Worm (Caenorhabditis elegans) whole organism, L2 larva: ENCODE results near the gene Y17D7B.2.
"Not testable (repeated sequence)": the region's sequence is repeated elsewhere in the genome, so short reads cannot be mapped to it uniquely, and the experiment has no call there.

ENCODE experiments used
- F13H6.1 ChIP-seq: sonication (generic microtip); optimal IDR thresholded peaks from 2 replicates; lab custom pipeline; 2016; ENCODE audit warnings: missing genetic modification characterization, missing compliant biosample characterization
- R02D3.7 ChIP-seq: fragments of 150-350 bp; optimal IDR thresholded peaks from 2 replicates; lab custom pipeline; 2014; ENCODE audit warnings: missing biosample characterization, missing genetic modification characterization
- Y55F3AM.14 ChIP-seq: fragments of 200-800 bp; sonication (Bioruptor generic); optimal IDR thresholded peaks from 2 replicates; lab custom pipeline; 2018; ENCODE audit warnings: mild to moderate bottlenecking, missing genetic modification characterization, missing compliant biosample characterization
- ZK546.5 ChIP-seq: sonication (generic microtip); optimal IDR thresholded peaks from 2 replicates; lab custom pipeline; 2017; ENCODE audit warnings: missing biosample characterization, missing genetic modification characterization
- alr-1 ChIP-seq: fragments of 150-350 bp; optimal IDR thresholded peaks from 2 replicates; lab custom pipeline; 2014; ENCODE audit warnings: missing biosample characterization, missing genetic modification characterization
- ceh-82 ChIP-seq: fragments of 150-350 bp; optimal IDR thresholded peaks from 2 replicates; lab custom pipeline; 2014; ENCODE audit warnings: missing biosample characterization, missing genetic modification characterization
- dmd-4 ChIP-seq: sonication (generic microtip); optimal IDR thresholded peaks from 2 replicates; lab custom pipeline; 2017; ENCODE audit warnings: missing biosample characterization, missing genetic modification characterization
- egl-27 ChIP-seq: sonication (generic microtip); optimal IDR thresholded peaks from 3 replicates; lab custom pipeline; 2017; ENCODE audit warnings: missing biosample characterization, missing genetic modification reagents, missing genetic modification characterization
- elt-3 ChIP-seq: sonication (generic microtip); optimal IDR thresholded peaks from 2 replicates; lab custom pipeline; 2017; ENCODE audit warnings: missing biosample characterization, missing genetic modification characterization
- fos-1 ChIP-seq: fragments of 150-350 bp; optimal IDR thresholded peaks from 2 replicates; lab custom pipeline; 2014; ENCODE audit warnings: missing biosample characterization, missing genetic modification characterization
- gmeb-1 ChIP-seq: fragments of 150-350 bp; optimal IDR thresholded peaks from 2 replicates; lab custom pipeline; 2014; ENCODE audit warnings: missing biosample characterization, missing genetic modification characterization
- lin-11 ChIP-seq: fragments of 150-350 bp; sonication (generic microtip); optimal IDR thresholded peaks from 2 replicates; lab custom pipeline; 2014; ENCODE audit warnings: missing biosample characterization, missing genetic modification characterization, inconsistent platforms, mixed read lengths
- mab-5 ChIP-seq: fragments of 150-350 bp; optimal IDR thresholded peaks from 2 replicates; lab custom pipeline; 2014; ENCODE audit warnings: missing biosample characterization, missing genetic modification characterization
- mbf-1 ChIP-seq: sonication (generic microtip); optimal IDR thresholded peaks from 2 replicates; lab custom pipeline; 2017; ENCODE audit warnings: missing biosample characterization, missing genetic modification characterization
- nhr-10 ChIP-seq: sonication (generic microtip); optimal IDR thresholded peaks from 2 replicates; lab custom pipeline; 2017; ENCODE audit warnings: missing biosample characterization, missing genetic modification characterization
- nhr-11 ChIP-seq: fragments of 150-350 bp; optimal IDR thresholded peaks from 2 replicates; lab custom pipeline; 2014; ENCODE audit warnings: missing biosample characterization, missing genetic modification characterization
- nhr-12 ChIP-seq: fragments of 150-350 bp; optimal IDR thresholded peaks from 2 replicates; lab custom pipeline; 2014; ENCODE audit warnings: missing biosample characterization, missing genetic modification characterization
- nhr-129 ChIP-seq: fragments of 150-350 bp; optimal IDR thresholded peaks from 2 replicates; lab custom pipeline; 2014; ENCODE audit warnings: missing biosample characterization, missing genetic modification characterization
- nhr-23 ChIP-seq: fragments of 150-350 bp; optimal IDR thresholded peaks from 2 replicates; lab custom pipeline; 2014; ENCODE audit warnings: missing biosample characterization, missing genetic modification reagents, missing genetic modification characterization
- nhr-237 ChIP-seq: fragments of 150-350 bp; optimal IDR thresholded peaks from 2 replicates; lab custom pipeline; 2014; ENCODE audit warnings: missing biosample characterization, missing genetic modification characterization
- nhr-25 ChIP-seq: fragments of 150-350 bp; sonication (generic microtip); optimal IDR thresholded peaks from 3 replicates; lab custom pipeline; 2014; ENCODE audit warnings: missing biosample characterization, missing genetic modification characterization
- nhr-6 ChIP-seq: fragments of 150-350 bp; optimal IDR thresholded peaks from 2 replicates; lab custom pipeline; 2014; ENCODE audit warnings: missing biosample characterization, missing genetic modification characterization
- peb-1 ChIP-seq: fragments of 150-350 bp; optimal IDR thresholded peaks from 2 replicates; lab custom pipeline; 2014; ENCODE audit warnings: missing biosample characterization, missing genetic modification characterization
- sem-4 ChIP-seq: fragments of 150-350 bp; optimal IDR thresholded peaks from 2 replicates; lab custom pipeline; 2014; ENCODE audit warnings: missing biosample characterization, missing genetic modification reagents, missing genetic modification characterization
- skn-1 ChIP-seq: sonication (generic microtip); optimal IDR thresholded peaks from 2 replicates; lab custom pipeline; 2017; ENCODE audit warnings: missing biosample characterization, missing genetic modification characterization
- sma-3 ChIP-seq: sonication (generic microtip); optimal IDR thresholded peaks from 2 replicates; lab custom pipeline; 2016; ENCODE audit warnings: missing genetic modification reagents, missing genetic modification characterization, missing compliant biosample characterization
- sma-9 ChIP-seq, 2 experiments: fragments of 150-350 bp in 1 of 2; sonication (generic microtip) in 1 of 2; optimal IDR thresholded peaks; 2 replicates each; lab custom pipeline; 2014 to 2016; ENCODE audit warnings: missing genetic modification characterization in 2 of 2, mild to moderate bottlenecking in 1 of 2, missing biosample characterization in 1 of 2, missing compliant biosample characterization in 1 of 2, missing genetic modification reagents in 1 of 2, moderate library complexity in 1 of 2
- snpc-4 ChIP-seq: fragments of 150-350 bp; optimal IDR thresholded peaks from 2 replicates; lab custom pipeline; 2014; ENCODE audit warnings: missing biosample characterization, missing genetic modification characterization
- unc-39 ChIP-seq: fragments of 150-350 bp; optimal IDR thresholded peaks from 2 replicates; lab custom pipeline; 2014; ENCODE audit warnings: missing biosample characterization, missing genetic modification characterization
- unc-62 ChIP-seq: fragments of 150-350 bp; optimal IDR thresholded peaks from 2 replicates; lab custom pipeline; 2014; ENCODE audit warnings: missing biosample characterization, missing genetic modification reagents, missing genetic modification characterization

Y17D7B.2 gene

DNA sequence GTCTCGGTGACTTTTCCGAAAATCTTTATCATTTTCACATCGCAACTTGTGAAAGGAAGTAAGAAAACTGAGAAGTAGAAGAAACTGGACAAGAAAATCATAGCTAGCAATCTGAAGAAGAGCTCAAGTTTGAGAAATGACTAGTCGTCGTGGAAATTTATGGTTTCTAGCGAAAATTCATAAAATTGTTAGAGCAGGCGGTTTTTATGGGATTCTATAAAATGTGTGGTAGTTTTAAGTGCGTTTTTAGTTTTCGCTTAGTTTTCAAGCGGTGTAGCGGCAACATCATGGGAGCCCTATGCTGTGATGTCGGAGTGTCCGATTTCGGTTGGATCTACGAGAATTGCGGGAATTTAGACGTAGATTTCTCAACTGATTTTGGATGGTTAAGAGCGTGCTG is 33.2 kb upstream of the Y17D7B.2 start, which contains the start of gene clec-254:
clec-254 (minus strand) TSS at position 101 of the 400 bp plus-strand sequence.
- not testable (repeated sequence) for TF ChIP-seq gmeb-1; R02D3.7 (tag; lab: Kevin White, UChicago); nhr-11

DNA sequence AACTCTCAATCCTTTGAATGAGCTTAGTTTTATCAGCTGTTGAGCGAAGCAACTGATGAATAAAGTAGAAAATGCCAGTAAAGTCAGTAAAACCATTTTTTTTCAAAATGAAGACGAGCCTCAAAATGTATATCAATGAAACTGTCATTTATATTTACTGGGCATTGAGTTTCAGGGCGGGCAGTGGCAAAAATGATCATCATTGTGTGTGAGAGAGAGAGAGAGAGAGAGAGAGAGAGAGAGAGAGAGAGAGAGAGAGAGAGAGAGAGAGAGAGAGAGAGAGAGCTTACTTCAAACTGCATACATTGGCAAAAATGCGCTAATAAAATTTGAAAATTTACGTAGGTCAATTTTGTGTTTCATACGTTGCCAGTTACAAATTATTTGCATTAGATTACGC is 27.4 kb upstream of the Y17D7B.2 start, which contains the start of gene F11D11.3:
F11D11.3 (minus strand) TSS at position 101 of the 400 bp plus-strand sequence.
- TF ChIP-seq alr-1 (tag; lab: Kevin White, UChicago) (no peak), dmd-4 (no peak), nhr-237 (tag; lab: Kevin White, UChicago) (no peak), lin-11 (tag; lab: Kevin White, UChicago) (no peak), Y55F3AM.14 (GFP tag; lab: Kevin White, UChicago) (no peak), egl-27 (no peak), nhr-10 (tag; lab: Kevin White, UChicago) (no peak), elt-3 (tag; lab: Kevin White, UChicago) (no peak), ZK546.5 (tag; lab: Kevin White, UChicago) (no peak), skn-1 (tag; lab: Kevin White, UChicago) (no peak), sem-4 (tag; lab: Kevin White, UChicago) (no peak), snpc-4 (tag; lab: Kevin White, UChicago) (no peak), unc-62 (no peak)

DNA sequence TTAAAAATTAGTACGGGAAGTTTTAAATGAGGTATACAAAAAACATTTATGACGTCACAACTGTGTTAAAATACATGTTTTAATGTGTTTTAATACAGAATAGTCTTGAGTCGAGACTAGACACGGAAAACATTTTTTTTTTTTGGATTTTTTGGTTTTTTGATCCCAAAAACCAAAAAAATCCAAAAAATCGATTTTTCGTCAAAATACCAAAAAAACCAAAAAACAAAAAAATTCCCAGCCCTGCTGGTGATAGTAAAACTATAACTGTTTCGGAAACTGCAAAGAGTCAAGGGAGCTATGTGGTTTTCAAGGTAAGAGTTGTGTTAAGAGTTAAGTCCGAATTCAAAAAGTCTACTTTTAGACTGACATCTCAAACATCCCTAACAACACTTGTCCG is 26.5 kb upstream of the Y17D7B.2 start, which contains the start of gene F11D11.4:
F11D11.4 (plus strand) TSS at position 301 of the 400 bp plus-strand sequence.
- no peak for TF ChIP-seq dmd-4
- no peak for TF ChIP-seq nhr-6 (tag; lab: Kevin White, UChicago)
- no peak for TF ChIP-seq sma-9 (GFP tag; optimal IDR thresholded peaks at IDR 0.05; lab: Kevin White, UChicago)
- TF ChIP-seq sma-9 (tag; optimal IDR thresholded peaks at IDR 0.05; lab: Kevin White, UChicago), result no peak
- TF ChIP-seq sma-3, result no peak
- TF ChIP-seq nhr-10 (tag; lab: Kevin White, UChicago), result no peak
- no peak for TF ChIP-seq unc-39 (tag; lab: Kevin White, UChicago)
- TF ChIP-seq mbf-1 (tag; lab: Kevin White, UChicago), result no peak
- TF ChIP-seq nhr-237 (tag; lab: Kevin White, UChicago), result no peak
- TF ChIP-seq snpc-4 (tag; lab: Kevin White, UChicago), result no peak
- TF ChIP-seq fos-1 (tag; lab: Kevin White, UChicago), result no peak
- no peak for TF ChIP-seq ceh-82
- TF ChIP-seq nhr-12 (tag; lab: Kevin White, UChicago), result no peak
- TF ChIP-seq skn-1 (tag; lab: Kevin White, UChicago), result no peak
- no peak for TF ChIP-seq F13H6.1 (tag; lab: Kevin White, UChicago)
- TF ChIP-seq sem-4 (tag; lab: Kevin White, UChicago), result no peak
- TF ChIP-seq nhr-25, result no peak
- no peak for TF ChIP-seq peb-1
- TF ChIP-seq lin-11 (tag; lab: Kevin White, UChicago), result no peak

DNA sequence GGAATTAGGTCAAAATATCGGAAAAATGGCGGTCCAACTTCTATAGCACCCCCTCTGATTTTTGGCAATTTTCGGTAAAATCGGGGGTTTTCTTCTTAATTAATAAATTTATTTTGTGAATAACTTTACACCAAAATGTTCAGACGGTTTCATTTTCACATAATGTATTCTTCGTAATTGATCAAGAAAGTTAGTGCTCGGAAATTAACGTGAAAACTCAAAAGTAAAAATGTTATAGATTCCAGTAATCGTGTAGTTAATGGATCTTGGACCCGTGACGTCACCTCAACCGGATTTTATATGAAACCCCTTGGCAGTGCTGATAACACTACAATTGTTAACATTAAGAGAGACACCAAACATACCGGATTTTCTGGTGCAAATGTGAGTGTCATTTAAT is 25.5 kb upstream of the Y17D7B.2 start, which contains the start of gene F11D11.22:
F11D11.22 (plus strand) TSS at position 301 of the 400 bp plus-strand sequence.
- TF ChIP-seq mbf-1 (tag; lab: Kevin White, UChicago); nhr-129; nhr-23: not testable (repeated sequence)
- TF ChIP-seq, all 48 proteins: peak for 0; not testable (repeated sequence) for 48

DNA sequence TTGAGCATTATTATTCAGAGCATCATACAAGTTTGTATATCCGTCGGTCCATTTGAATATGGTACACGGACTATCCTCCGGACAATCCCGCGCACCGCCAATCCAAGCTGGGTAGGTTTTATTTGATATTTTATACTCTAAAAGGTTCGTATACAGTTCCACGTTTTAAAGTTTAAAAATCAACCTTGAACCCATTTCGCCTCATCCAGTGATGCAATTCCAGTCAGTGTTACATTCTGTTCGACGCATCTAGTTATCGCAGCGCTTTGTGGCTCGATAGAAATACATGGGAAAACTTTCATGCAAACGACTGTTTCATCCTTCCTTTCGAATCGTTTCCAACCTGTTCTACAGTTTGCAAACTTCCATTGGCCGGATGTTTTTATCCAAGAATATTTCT is 17.6 kb upstream of the Y17D7B.2 start:
- TF ChIP-seq F13H6.1 (tag; lab: Kevin White, UChicago) (no peak), mbf-1 (tag; lab: Kevin White, UChicago) (no peak), Y55F3AM.14 (GFP tag; lab: Kevin White, UChicago) (no peak), egl-27 (no peak), nhr-129 (no peak), elt-3 (tag; lab: Kevin White, UChicago) (no peak), unc-39 (tag; lab: Kevin White, UChicago) (no peak)

DNA sequence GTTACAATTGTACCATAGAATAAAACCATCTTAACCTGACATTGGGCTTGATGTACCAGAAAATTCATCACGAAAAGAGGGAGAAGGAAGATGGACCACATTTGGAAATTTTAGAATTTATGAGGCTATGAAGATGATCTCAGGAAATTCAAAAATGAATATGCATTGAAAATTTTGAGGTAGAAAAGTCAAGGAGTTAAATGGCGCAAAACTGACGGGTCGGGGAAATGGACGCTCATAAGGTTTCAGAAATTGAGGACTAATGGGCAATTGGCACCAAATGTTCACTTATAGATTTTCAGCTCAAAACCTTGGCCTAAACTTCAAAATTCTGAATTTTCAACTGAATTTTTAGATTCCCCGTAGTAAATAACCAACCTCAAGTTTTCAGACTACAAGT is 16.9 kb upstream of the Y17D7B.2 start, which contains the start of gene clec-255:
clec-255 (minus strand) TSS at position 101 of the 400 bp plus-strand sequence.
- TF ChIP-seq nhr-23, result no peak
- TF ChIP-seq fos-1 (tag; lab: Kevin White, UChicago), result no peak
- TF ChIP-seq nhr-25, result no peak
- no peak for TF ChIP-seq mab-5 (tag; lab: Kevin White, UChicago)
